Fruit fly (Drosophila melanogaster) whole organism, adult: Measurements from ENCODE around the gene CG6800.

ENCODE experiments used
- CG1620 ChIP-seq: fragments of 200-800 bp; sonication (Bioruptor generic); optimal IDR thresholded peaks from 2 replicates; lab custom pipeline; 2016; ENCODE audit warnings: missing biosample characterization, missing genetic modification characterization
- Mnt ChIP-seq: fragments of 200-800 bp; sonication (Bioruptor generic); optimal IDR thresholded peaks from 2 replicates; lab custom pipeline; 2016; ENCODE audit warnings: missing biosample characterization, mild to moderate bottlenecking, missing genetic modification characterization
- tj ChIP-seq: fragments of 200-800 bp; sonication (Bioruptor generic); optimal IDR thresholded peaks from 3 replicates; lab custom pipeline; 2017; ENCODE audit warnings: missing biosample characterization, mild to moderate bottlenecking, missing genetic modification characterization, moderate library complexity

DNA sequence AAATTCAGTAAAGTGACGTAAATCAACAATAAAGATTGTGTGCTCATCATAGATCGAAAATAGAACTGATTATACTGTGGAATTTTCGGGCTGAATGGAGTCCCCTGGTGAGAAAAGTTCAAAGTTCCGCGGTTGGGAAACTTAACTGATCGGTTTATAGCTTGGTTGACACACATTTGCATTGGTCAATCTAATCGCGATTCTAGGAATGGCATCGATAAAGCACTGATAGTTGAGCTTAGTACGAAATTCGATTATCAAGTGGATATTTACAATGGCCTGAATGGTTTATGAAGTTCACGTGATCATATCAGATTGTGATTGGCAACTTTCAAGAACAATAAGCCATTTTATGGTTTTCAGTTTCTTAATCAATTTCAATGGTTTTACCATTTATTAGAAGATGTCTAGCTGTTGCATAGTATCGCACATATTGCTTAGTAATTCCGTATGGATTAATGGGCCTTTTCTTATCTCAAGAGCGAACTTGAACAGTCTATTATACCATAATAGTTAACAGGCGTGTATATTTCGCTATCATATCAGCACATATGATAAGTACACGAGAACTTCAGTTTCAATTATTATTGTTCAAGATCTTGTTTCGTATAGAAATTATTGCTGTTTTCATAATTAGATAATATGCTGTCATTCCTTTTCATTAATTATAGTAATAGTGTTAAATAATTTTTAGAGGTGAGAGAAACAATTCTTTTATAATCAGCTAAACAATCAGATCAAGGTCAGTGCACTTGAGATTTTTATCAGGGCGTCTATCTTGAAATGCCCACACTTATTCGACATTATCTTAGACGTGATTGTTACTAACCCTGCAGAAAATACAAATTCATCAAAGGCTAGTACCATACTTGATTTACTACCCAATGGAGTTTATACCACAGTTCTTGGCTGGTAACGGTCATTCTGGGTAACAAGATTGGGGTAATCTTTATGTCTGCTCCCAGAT is 26.7 kb upstream of the CG6800 start, which contains the start of gene CG31233:
- no peak for TF ChIP-seq CG1620 (GFP tag; lab: Kevin White, UChicago)
- no peak for TF ChIP-seq Mnt (GFP tag; lab: Kevin White, UChicago)
- no peak for TF ChIP-seq tj
